Fruit fly (Drosophila melanogaster) whole organism, embryonic: ENCODE measurements around the gene CG12078.

ENCODE experiments used
- Adf1 ChIP-seq: fragments of 200-800 bp; sonication (Bioruptor generic); IDR thresholded peaks from 2 replicates; pipeline ENCODE4 v1.3.6; 2022; ENCODE audit warnings: missing biosample characterization, missing genetic modification characterization
- Blimp-1 ChIP-seq: fragments of 200-800 bp; sonication (Bioruptor generic); optimal IDR thresholded peaks from 3 replicates; lab custom pipeline; 2018; ENCODE audit warnings: missing biosample characterization, missing genetic modification characterization, mild to moderate bottlenecking, moderate library complexity, missing genetic modification reagents
- CG1024 ChIP-seq: fragments of 200-800 bp; sonication (Bioruptor generic); IDR thresholded peaks from 2 replicates; pipeline ENCODE4 v1.3.6; 2022; ENCODE audit warnings: missing biosample characterization, missing genetic modification characterization
- CG10431 ChIP-seq: fragments of 200-800 bp; sonication (Bioruptor generic); optimal IDR thresholded peaks from 3 replicates; lab custom pipeline; 2018; ENCODE audit warnings: missing biosample characterization, mild to moderate bottlenecking, missing genetic modification characterization
- CG10462 ChIP-seq: fragments of 200-800 bp; sonication (Bioruptor generic); optimal IDR thresholded peaks from 2 replicates; lab custom pipeline; 2016; ENCODE audit warnings: missing biosample characterization, missing genetic modification characterization
- CG10543 ChIP-seq: fragments of 200-800 bp; sonication (Bioruptor generic); optimal IDR thresholded peaks from 3 replicates; lab custom pipeline; 2017; ENCODE audit warnings: missing biosample characterization, mild to moderate bottlenecking, missing genetic modification characterization, moderate library complexity
- CG14667 ChIP-seq: fragments of 200-800 bp; sonication (Bioruptor generic); IDR thresholded peaks from 2 replicates; pipeline ENCODE4 v1.3.6; 2022; ENCODE audit warnings: missing biosample characterization, missing genetic modification characterization
- CG15514 ChIP-seq: fragments of 200-800 bp; sonication (Bioruptor generic); optimal IDR thresholded peaks from 3 replicates; lab custom pipeline; 2017; ENCODE audit warnings: missing biosample characterization, missing genetic modification characterization, mild to moderate bottlenecking, moderate library complexity, missing genetic modification reagents
- CG1647 ChIP-seq: fragments of 200-800 bp; sonication (Bioruptor generic); optimal IDR thresholded peaks from 3 replicates; lab custom pipeline; 2016; ENCODE audit warnings: missing biosample characterization, missing genetic modification characterization
- CG17802 ChIP-seq: fragments of 200-800 bp; sonication (Bioruptor generic); optimal IDR thresholded peaks from 2 replicates; lab custom pipeline; 2018; ENCODE audit warnings: missing biosample characterization, mild to moderate bottlenecking, missing genetic modification characterization, moderate library complexity
- CG18262 ChIP-seq: fragments of 200-800 bp; optimal IDR thresholded peaks from 3 replicates; lab custom pipeline; 2019; ENCODE audit warnings: missing biosample characterization, mild to moderate bottlenecking, missing genetic modification characterization, moderate library complexity
- CG2875 ChIP-seq: fragments of 200-800 bp; sonication (Bioruptor generic); optimal IDR thresholded peaks from 2 replicates; lab custom pipeline; 2017; ENCODE audit warnings: missing biosample characterization, mild to moderate bottlenecking, missing genetic modification characterization, missing genetic modification reagents
- CG3281 ChIP-seq: fragments of 200-800 bp; sonication (Bioruptor generic); optimal IDR thresholded peaks from 3 replicates; lab custom pipeline; 2017; ENCODE audit warnings: missing biosample characterization, mild to moderate bottlenecking, missing genetic modification characterization
- CG34422 ChIP-seq: fragments of 200-800 bp; sonication (Bioruptor generic); IDR thresholded peaks from 3 replicates; pipeline ENCODE4 v1.3.6; 2022; ENCODE audit warnings: missing biosample characterization, missing genetic modification characterization
- CG3726 ChIP-seq: fragments of 200-800 bp; sonication (Bioruptor generic); IDR thresholded peaks from 3 replicates; pipeline ENCODE4, ENCODE4 v1.3.6; 2022; ENCODE audit warnings: missing biosample characterization, missing genetic modification characterization
- CG3847 ChIP-seq: fragments of 200-800 bp; sonication (Bioruptor generic); IDR thresholded peaks from 2 replicates; pipeline ENCODE4 v1.3.6; 2022; ENCODE audit warnings: missing biosample characterization, missing genetic modification characterization
- CG4820 ChIP-seq: fragments of 200-800 bp; sonication (Bioruptor generic); optimal IDR thresholded peaks from 3 replicates; lab custom pipeline; 2016; ENCODE audit warnings: missing biosample characterization, missing genetic modification characterization
- CG9932 ChIP-seq: fragments of 200-800 bp; sonication (Bioruptor generic); IDR thresholded peaks from 2 replicates; pipeline ENCODE4 v1.3.6; 2022; ENCODE audit warnings: missing biosample characterization, missing genetic modification characterization
- E2f2 ChIP-seq: fragments of 200-800 bp; sonication (Bioruptor generic); IDR thresholded peaks from 2 replicates; pipeline ENCODE4 v1.3.6; 2022; ENCODE audit warnings: missing biosample characterization, missing genetic modification characterization
- Gug ChIP-seq: fragments of 200-800 bp; sonication (Bioruptor generic); IDR thresholded peaks from 4 replicates; pipeline ENCODE4 v1.3.6; 2022; ENCODE audit warnings: missing biosample characterization, missing genetic modification characterization
- H15 ChIP-seq: fragments of 200-800 bp; sonication (Bioruptor generic); IDR thresholded peaks from 3 replicates; pipeline ENCODE4 v1.3.6; 2022; ENCODE audit warnings: missing biosample characterization, missing genetic modification characterization
- Hmr ChIP-seq: fragments of 200-800 bp; sonication (Bioruptor generic); optimal IDR thresholded peaks from 3 replicates; lab custom pipeline; 2017; ENCODE audit warnings: mild to moderate bottlenecking, missing biosample characterization, missing genetic modification reagents, missing genetic modification characterization
- MTF-1 ChIP-seq: fragments of 200-800 bp; sonication (Bioruptor generic); optimal IDR thresholded peaks from 2 replicates; lab custom pipeline; 2018; ENCODE audit warnings: missing biosample characterization, mild to moderate bottlenecking, missing genetic modification characterization, borderline replicate concordance
- Myb ChIP-seq: fragments of 200-800 bp; sonication (Bioruptor generic); optimal IDR thresholded peaks from 2 replicates; lab custom pipeline; 2016; ENCODE audit warnings: missing biosample characterization, missing genetic modification characterization
- NC2α ChIP-seq: fragments of 200-800 bp; sonication (Bioruptor generic); optimal IDR thresholded peaks from 2 replicates; lab custom pipeline; 2016; ENCODE audit warnings: missing biosample characterization, missing genetic modification characterization
- Sin3A ChIP-seq: fragments of >200 bp; optimal IDR thresholded peaks from 2 replicates; lab custom pipeline; 2018
- Sox102F ChIP-seq: fragments of 200-800 bp; sonication (Bioruptor generic); optimal IDR thresholded peaks from 2 replicates; lab custom pipeline; 2018; ENCODE audit warnings: missing biosample characterization, mild to moderate bottlenecking, missing genetic modification characterization, moderate library complexity
- Sry-β ChIP-seq: fragments of 200-800 bp; sonication (Bioruptor generic); optimal IDR thresholded peaks from 2 replicates; lab custom pipeline; 2018; ENCODE audit warnings: missing biosample characterization, mild to moderate bottlenecking, missing genetic modification characterization, moderate library complexity
- Stat92E ChIP-seq, 3 experiments: fragments of >200 bp in 2 of 3; fragments of 200-800 bp in 1 of 3; sonication (Bioruptor generic) in 1 of 3; optimal IDR thresholded peaks; 2 replicates each; lab custom pipeline; 2017 to 2019; ENCODE audit warnings: missing biosample characterization in 3 of 3, missing genetic modification characterization in 3 of 3, mild to moderate bottlenecking in 1 of 3, moderate library complexity in 1 of 3
- Vsx1 ChIP-seq: fragments of 200-800 bp; sonication (Bioruptor generic); optimal IDR thresholded peaks from 2 replicates; lab custom pipeline; 2017; ENCODE audit warnings: missing biosample characterization, mild to moderate bottlenecking, missing genetic modification characterization, missing genetic modification reagents
- dan ChIP-seq: fragments of 200-800 bp; sonication (Bioruptor generic); IDR thresholded peaks from 2 replicates; pipeline ENCODE4 v1.3.6; 2022; ENCODE audit warnings: missing biosample characterization, missing genetic modification characterization
- esg ChIP-seq: fragments of 200-800 bp; sonication (Bioruptor generic); conservative IDR thresholded peaks from 2 replicates; pipeline ENCODE4 v1.3.6; 2022; ENCODE audit warnings: missing biosample characterization, missing genetic modification characterization
- hbn ChIP-seq: fragments of 200-800 bp; sonication (Bioruptor generic); IDR thresholded peaks from 2 replicates; pipeline ENCODE4 v1.3.6; 2022; ENCODE audit warnings: missing biosample characterization, missing genetic modification characterization; ENCODE audit not compliant: partially characterized antibody
- jing ChIP-seq: fragments of 200-800 bp; sonication (Bioruptor generic); optimal IDR thresholded peaks from 2 replicates; lab custom pipeline; 2018; ENCODE audit warnings: missing biosample characterization, mild to moderate bottlenecking, missing genetic modification characterization
- kay ChIP-seq: fragments of 200-800 bp; sonication (Bioruptor generic); optimal IDR thresholded peaks from 2 replicates; lab custom pipeline; 2016; ENCODE audit warnings: missing biosample characterization, missing genetic modification characterization
- klu ChIP-seq: fragments of 200-800 bp; sonication (Bioruptor generic); IDR thresholded peaks from 2 replicates; pipeline ENCODE4 v1.3.6; 2022; ENCODE audit warnings: missing biosample characterization, missing genetic modification characterization
- lov ChIP-seq, 2 experiments: fragments of 200-800 bp in 1 of 2; fragments of >200 bp in 1 of 2; sonication (Bioruptor generic) in 1 of 2; IDR thresholded peaks in 1 of 2; optimal IDR thresholded peaks in 1 of 2; 2 replicates in 1 of 2; 3 replicates in 1 of 2; pipeline versions ENCODE4 v1.3.6 to Lab custom; 2017 to 2022; ENCODE audit warnings: missing biosample characterization in 1 of 2, missing genetic modification characterization in 1 of 2
- mld ChIP-seq: fragments of 200-800 bp; sonication (Bioruptor generic); IDR thresholded peaks from 3 replicates; pipeline ENCODE4 v1.3.6; 2022; ENCODE audit warnings: missing biosample characterization, missing genetic modification characterization; ENCODE audit not compliant: partially characterized antibody
- otp ChIP-seq: fragments of 200-800 bp; sonication (Bioruptor generic); IDR thresholded peaks from 3 replicates; pipeline ENCODE4, ENCODE4 v1.3.6; 2022; ENCODE audit warnings: missing biosample characterization, missing genetic modification characterization
- phol ChIP-seq: fragments of 200-800 bp; sonication (Bioruptor generic); optimal IDR thresholded peaks from 3 replicates; lab custom pipeline; 2018; ENCODE audit warnings: missing biosample characterization, mild to moderate bottlenecking, missing genetic modification characterization, moderate library complexity
- rib ChIP-seq: fragments of 200-800 bp; sonication (Bioruptor generic); IDR thresholded peaks from 2 replicates; pipeline ENCODE4 v1.3.6; 2022; ENCODE audit warnings: missing biosample characterization, missing genetic modification characterization
- scrt ChIP-seq: fragments of 200-800 bp; sonication (Bioruptor generic); optimal IDR thresholded peaks from 2 replicates; lab custom pipeline; 2018; ENCODE audit warnings: missing biosample characterization, mild to moderate bottlenecking, missing genetic modification characterization, moderate library complexity
- slp2 ChIP-seq: fragments of 200-800 bp; sonication (Bioruptor generic); optimal IDR thresholded peaks from 2 replicates; lab custom pipeline; 2016; ENCODE audit warnings: missing biosample characterization, missing genetic modification characterization
- tgo ChIP-seq: fragments of 200-800 bp; sonication (Bioruptor generic); IDR thresholded peaks from 3 replicates; pipeline ENCODE4 v1.3.6; 2022; ENCODE audit warnings: missing biosample characterization, missing genetic modification characterization
- tin ChIP-seq: fragments of 200-800 bp; sonication (Bioruptor generic); optimal IDR thresholded peaks from 3 replicates; lab custom pipeline; 2016; ENCODE audit warnings: missing biosample characterization, missing genetic modification characterization
- unpg ChIP-seq: fragments of 200-800 bp; sonication (Bioruptor generic); optimal IDR thresholded peaks from 3 replicates; lab custom pipeline; 2018; ENCODE audit warnings: missing biosample characterization, mild to moderate bottlenecking, missing genetic modification characterization, moderate library complexity
- vfl ChIP-seq: fragments of 200-800 bp; sonication (Bioruptor generic); optimal IDR thresholded peaks from 2 replicates; lab custom pipeline; 2016; ENCODE audit warnings: missing biosample characterization, missing genetic modification characterization
- vvl ChIP-seq: fragments of 200-800 bp; sonication (Bioruptor generic); IDR thresholded peaks from 2 replicates; pipeline ENCODE4 v1.3.6; 2022; ENCODE audit warnings: missing biosample characterization, missing genetic modification characterization
- z ChIP-seq: fragments of 200-800 bp; sonication (Bioruptor generic); IDR thresholded peaks from 3 replicates; pipeline ENCODE4 v1.3.6; 2022; ENCODE audit warnings: missing biosample characterization, missing genetic modification characterization

Gene CG12078

DNA sequence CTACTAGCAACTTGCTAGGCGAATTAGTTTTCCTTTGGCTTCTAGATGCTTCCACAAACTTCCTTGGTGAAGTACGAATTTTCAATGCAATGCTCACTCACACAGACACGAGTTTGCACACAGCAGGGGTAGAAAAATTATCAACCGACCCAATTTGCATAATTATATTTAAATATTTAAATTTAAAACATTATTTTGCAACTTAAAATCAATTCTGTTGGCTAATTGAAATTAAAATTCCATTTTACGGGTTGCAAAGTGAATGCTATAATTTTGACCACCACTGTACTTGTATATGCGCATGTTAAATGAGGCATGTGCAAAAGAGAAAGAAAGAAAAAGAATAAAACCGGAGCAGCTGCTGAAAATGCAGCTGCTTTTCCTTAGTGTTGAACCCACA, 50.0 kb downstream of the CG12078 start (continued):
- TF ChIP-seq lov (optimal IDR thresholded peaks at IDR 0.05; lab: Kevin White, UChicago) (no peak), lov (GFP tag; IDR thresholded peaks at IDR 0.05; lab: Robert Waterston, UW) (peak; percentile 88), Stat92E (GFP tag; optimal IDR thresholded peaks at IDR 0.05; lab: Kevin White, UChicago) (no peak), slp2 (GFP tag; lab: Kevin White, UChicago) (peak; percentile 50), CG15514 (GFP tag; lab: Kevin White, UChicago) (peak; percentile 88), CG10543 (peak; percentile 59), Hmr (peak; percentile 94), CG3847 (GFP tag; lab: Robert Waterston, UW) (peak; percentile 88), Sry-β (GFP tag; lab: Kevin White, UChicago) (peak; percentile 58), CG9932 (GFP tag; lab: Robert Waterston, UW) (peak; percentile 81), CG1647 (peak; percentile 72), scrt (GFP tag; lab: Kevin White, UChicago) (peak; percentile 87), tin (GFP tag; lab: Kevin White, UChicago) (peak; percentile 89), vfl (GFP tag; lab: Kevin White, UChicago) (peak; percentile 41), rib (peak; percentile 90), CG10431 (GFP tag; lab: Kevin White, UChicago) (peak; percentile 71), CG18262 (tag; lab: Kevin White, UChicago) (peak; percentile 95), CG17802 (tag; lab: Kevin White, UChicago) (peak; percentile 78), Adf1 (peak; percentile 70), CG2875 (GFP tag; lab: Kevin White, UChicago) (peak; percentile 91), NC2α (no peak), unpg (GFP tag; lab: Kevin White, UChicago) (peak; percentile 95), vvl (GFP tag; lab: Robert Waterston, UW) (peak; percentile 98), otp (GFP tag; lab: Robert Waterston, UW) (peak; percentile 92; the same call in 2 of the 3 replicates), jing (GFP tag; lab: Kevin White, UChicago) (peak; percentile 82), CG14667 (peak; percentile 90), z (0 out of 3 replicates have a peak, but pooled peaks have one; percentile 32), hbn (GFP tag; lab: Robert Waterston, UW) (no peak), CG10462 (peak; percentile 80), CG1024 (GFP tag; lab: Robert Waterston, UW) (peak; percentile 91), mld (no peak), dan (GFP tag; lab: Robert Waterston, UW) (peak; percentile 75), CG34422 (GFP tag; lab: Robert Waterston, UW) (peak; percentile 97), MTF-1 (GFP tag; lab: Kevin White, UChicago) (peak; percentile 89), Vsx1 (peak; percentile 86), CG3281 (GFP tag; lab: Kevin White, UChicago) (peak; percentile 93), CG3726 (peak; percentile 90; the same call in 2 of the 3 replicates), phol (tag; lab: Kevin White, UChicago) (peak; percentile 92), Blimp-1 (GFP tag; lab: Kevin White, UChicago) (peak; percentile 90), esg (peak; percentile 89), H15 (GFP tag; lab: Robert Waterston, UW) (peak; percentile 91), Sin3A (lab: Kevin White, UChicago) (no peak), Sox102F (GFP tag; lab: Kevin White, UChicago) (peak; percentile 96), E2f2 (peak; percentile 72), Gug (GFP tag; lab: Robert Waterston, UW) (peak; percentile 88), tgo (peak; percentile 93), klu (peak; percentile 83), kay (GFP tag; lab: Kevin White, UChicago) (peak; percentile 80), Myb (peak; percentile 32), CG4820 (peak; percentile 87)
